Fruit fly (Drosophila melanogaster): ENCODE measurements around the gene CG13365.

DNA sequence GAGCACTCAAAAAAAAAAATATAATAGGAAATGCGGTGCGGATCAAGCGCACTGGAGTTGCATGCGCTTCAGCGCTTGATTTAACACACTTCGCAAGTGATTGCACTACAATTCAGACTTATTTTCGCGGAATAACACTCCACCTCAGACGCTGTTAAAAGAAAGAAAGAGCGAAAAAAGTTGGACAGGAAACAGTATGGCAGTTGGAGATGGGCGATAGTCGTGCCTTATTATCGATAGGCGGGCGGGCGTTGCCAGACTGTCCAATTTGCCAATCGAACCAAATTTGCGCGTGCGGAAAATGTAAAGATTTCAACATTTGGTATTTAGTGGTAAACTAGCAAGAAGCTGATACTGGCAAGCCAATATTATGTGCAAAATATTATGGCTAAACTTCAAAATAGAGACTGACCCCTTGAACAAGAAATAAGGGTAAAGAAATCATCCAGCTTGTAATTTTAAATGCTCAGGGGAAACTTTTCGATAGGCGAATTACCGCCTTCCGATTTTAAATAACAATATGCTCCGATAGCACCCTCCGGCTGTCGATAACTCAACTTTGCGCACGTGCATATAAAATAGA is 8.3 kb upstream of the CG13365 start, which contains the start of the genes RpL36 and Mybbp1A:
- TF ChIP-seq Sin3A (optimal IDR thresholded peaks at IDR 0.05) (no peak), psq (optimal IDR thresholded peaks at IDR 0.05) (no peak), Myc (optimal IDR thresholded peaks at IDR 0.05) (no peak), h (optimal IDR thresholded peaks at IDR 0.05) (no peak), insv (optimal IDR thresholded peaks at IDR 0.05) (no peak), ttk (optimal IDR thresholded peaks at IDR 0.05) (no peak)
